Fruit fly (Drosophila melanogaster): ENCODE data around the gene Reph.
A peak's percentile ranks its signal among the peaks of the same experiment; 100 is the strongest.

Gene Reph

DNA sequence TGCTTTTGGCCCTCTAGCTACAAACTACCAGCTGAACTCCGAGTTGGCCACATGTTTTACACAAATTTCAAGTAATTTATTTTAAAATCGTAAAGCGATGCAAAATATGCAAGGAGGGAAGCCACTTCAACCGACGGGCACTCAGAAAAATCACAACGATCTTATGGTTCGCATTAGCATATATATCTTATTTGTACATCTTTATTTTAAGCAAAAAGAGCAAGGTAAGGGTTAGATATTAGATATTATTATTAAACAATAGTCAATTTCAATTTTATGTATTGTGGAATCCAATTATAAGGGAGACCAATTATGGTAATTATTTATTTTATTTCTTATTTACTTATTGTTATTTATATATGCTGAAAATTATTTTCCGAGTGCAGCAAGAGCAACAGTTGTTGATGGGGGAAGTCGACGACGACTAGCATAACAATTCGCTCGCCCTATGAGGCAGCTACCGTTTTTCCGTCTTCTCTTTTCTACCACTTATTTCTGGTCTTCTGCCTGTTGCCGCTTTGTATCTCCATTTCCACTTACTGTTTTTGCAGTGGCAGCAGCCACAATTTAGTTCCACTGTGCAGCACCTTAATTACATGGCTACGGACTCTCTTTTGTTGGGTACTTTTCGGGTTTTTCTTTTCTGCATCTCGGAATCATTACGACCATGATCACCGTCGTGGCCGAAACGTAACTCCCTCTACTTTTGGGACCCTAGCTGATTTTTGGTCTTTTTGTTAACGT, 33.5 kb upstream of the Reph start (continued):
- TF ChIP-seq tio (GFP tag; optimal IDR thresholded peaks at IDR 0.05) (peak; percentile 34), Hr51 (GFP tag; optimal IDR thresholded peaks at IDR 0.05) (peak in 1 of 2 experiments; percentile 78), CTCF (GFP tag; optimal IDR thresholded peaks at IDR 0.05) (no peak), Dad (GFP tag; optimal IDR thresholded peaks at IDR 0.05) (no peak), gsb-n (tag; optimal IDR thresholded peaks at IDR 0.05) (peak; percentile 73), Med (GFP tag) (peak; percentile 45), CG4282 (GFP tag; optimal IDR thresholded peaks at IDR 0.05) (peak; percentile 39), zf30C (GFP tag; optimal IDR thresholded peaks at IDR 0.05) (peak; percentile 70), psq (GFP tag; optimal IDR thresholded peaks at IDR 0.05) (no peak), ind (GFP tag; optimal IDR thresholded peaks at IDR 0.05) (no peak), croc (GFP tag; conservative IDR thresholded peaks at IDR 0.05) (peak; percentile 47), CG33557 (GFP tag; optimal IDR thresholded peaks at IDR 0.05) (peak; percentile 8), Sox100B (GFP tag; optimal IDR thresholded peaks at IDR 0.05) (peak; percentile 72), Abd-B (GFP tag; optimal IDR thresholded peaks at IDR 0.05) (peak; percentile 62), Oli (tag; optimal IDR thresholded peaks at IDR 0.05) (peak; percentile 55), CG10209 (GFP tag; optimal IDR thresholded peaks at IDR 0.05) (peak; percentile 40), bsh (GFP tag; optimal IDR thresholded peaks at IDR 0.05) (peak; percentile 47 to 79), CG15601 (tag; optimal IDR thresholded peaks at IDR 0.05) (peak; percentile 70), Drgx (GFP tag; IDR thresholded peaks at IDR 0.05) (0 out of 2 replicates have a peak, but pooled peaks have one; percentile 27), sisA (GFP tag; IDR thresholded peaks at IDR 0.05) (peak; percentile 14; the same call in 1 of the 2 replicates), chif (GFP tag; optimal IDR thresholded peaks at IDR 0.05) (peak in 1 of 2 experiments; percentile 10), fd96Cb (tag; optimal IDR thresholded peaks at IDR 0.05) (peak; percentile 71), dpn (GFP tag; optimal IDR thresholded peaks at IDR 0.05) (peak in 1 of 2 experiments; percentile 1), CG12942 (GFP tag; optimal IDR thresholded peaks at IDR 0.05) (peak; percentile 1), slbo (GFP tag; IDR thresholded peaks at IDR 0.05) (no peak), CG13424 (tag; optimal IDR thresholded peaks at IDR 0.05) (peak; percentile 67), Eip74EF (GFP tag; optimal IDR thresholded peaks at IDR 0.05) (peak in 1 of 2 experiments; percentile 80), Myb (GFP tag; optimal IDR thresholded peaks at IDR 0.05) (no peak), Dbx (GFP tag; IDR thresholded peaks at IDR 0.05) (no peak), CG12659 (GFP tag; optimal IDR thresholded peaks at IDR 0.05) (peak; percentile 34), CG1647 (GFP tag; optimal IDR thresholded peaks at IDR 0.05) (no peak), CG11695 (GFP tag; IDR thresholded peaks at IDR 0.05) (peak; percentile 52; the same call in 1 of the 3 replicates), PHDP (tag; optimal IDR thresholded peaks at IDR 0.05) (peak; percentile 58), sens (GFP tag) (peak; percentile 77), Ets65A (GFP tag) (peak; percentile 33), CG1529 (GFP tag; optimal IDR thresholded peaks at IDR 0.05) (peak; percentile 75), Meics (GFP tag; optimal IDR thresholded peaks at IDR 0.05) (peak; percentile 11), D (optimal IDR thresholded peaks at IDR 0.05) (no peak), D (GFP tag; optimal IDR thresholded peaks at IDR 0.05) (peak; percentile 56), gcm2 (GFP tag; optimal IDR thresholded peaks at IDR 0.05) (peak; percentile 2), CG14710 (tag; optimal IDR thresholded peaks at IDR 0.05) (peak; percentile 76), kni (GFP tag; optimal IDR thresholded peaks at IDR 0.05) (peak; percentile 47), nom (GFP tag; optimal IDR thresholded peaks at IDR 0.05) (peak; percentile 52), sd (tag; optimal IDR thresholded peaks at IDR 0.05) (peak; percentile 21), lola (GFP tag; optimal IDR thresholded peaks at IDR 0.05) (peak in 1 of 3 experiments; percentile 78), CG17359 (tag; optimal IDR thresholded peaks at IDR 0.05) (peak; percentile 68), Hmr (GFP tag; optimal IDR thresholded peaks at IDR 0.05) (peak; percentile 2), CG2678 (tag; optimal IDR thresholded peaks at IDR 0.05) (peak; percentile 75)
